Fruit fly (Drosophila melanogaster): ENCODE data around the gene TkR99D.
A peak's percentile ranks its signal among the peaks of the same experiment; 100 is the strongest.

Gene TkR99D

dm6 chr3R:30000286-30000685 lies 31.0 kb upstream of the TkR99D start, which contains the start of gene Tace (continued):
- TF ChIP-seq mirr (GFP tag; optimal IDR thresholded peaks at IDR 0.05) (no peak), nerfin-1 (tag; optimal IDR thresholded peaks at IDR 0.05) (peak; percentile 30), CG7357 (GFP tag; IDR thresholded peaks at IDR 0.05) (no peak), Atf3 (GFP tag; optimal IDR thresholded peaks at IDR 0.05) (no peak), insv (GFP tag; optimal IDR thresholded peaks at IDR 0.05) (peak in 1 of 2 experiments; percentile 96), gfzf (GFP tag; optimal IDR thresholded peaks at IDR 0.05) (peak; percentile 67), CG4424 (GFP tag; optimal IDR thresholded peaks at IDR 0.05) (no peak), CG18764 (GFP tag; optimal IDR thresholded peaks at IDR 0.05) (no peak), TFAM (GFP tag; optimal IDR thresholded peaks at IDR 0.05) (no peak), CG1603 (tag; optimal IDR thresholded peaks at IDR 0.05) (peak; percentile 16), E2f2 (GFP tag; IDR thresholded peaks at IDR 0.05) (peak; percentile 68), NFAT (GFP tag; IDR thresholded peaks at IDR 0.05) (no peak), pzg (GFP tag; optimal IDR thresholded peaks at IDR 0.05) (peak; percentile 44), ara (GFP tag; IDR thresholded peaks at IDR 0.05) (no peak), chinmo (GFP tag; IDR thresholded peaks at IDR 0.05; ENCODE audit: partially characterized antibody) (0 out of 4 replicates have a peak, but pooled peaks have one; percentile 20), MESR4 (GFP tag; optimal IDR thresholded peaks at IDR 0.05) (peak; percentile 39), Dp (GFP tag; optimal IDR thresholded peaks at IDR 0.05) (peak; percentile 66), gce (GFP tag; IDR thresholded peaks at IDR 0.05) (no peak), onecut (GFP tag; IDR thresholded peaks at IDR 0.05) (peak; percentile 100), lov (optimal IDR thresholded peaks at IDR 0.05) (no peak), lov (GFP tag; IDR thresholded peaks at IDR 0.05) (no peak), Chrac-16 (GFP tag; optimal IDR thresholded peaks at IDR 0.05) (no peak), hbn (GFP tag; IDR thresholded peaks at IDR 0.05; ENCODE audit: partially characterized antibody) (no peak), trem (tag; optimal IDR thresholded peaks at IDR 0.05) (peak; percentile 31), CG9797 (GFP tag; optimal IDR thresholded peaks at IDR 0.05) (peak; percentile 15), HLHmδ (GFP tag; optimal IDR thresholded peaks at IDR 0.05) (no peak), seq (GFP tag; IDR thresholded peaks at IDR 0.05) (no peak), zf30C (GFP tag; optimal IDR thresholded peaks at IDR 0.05) (peak; percentile 7), CG15073 (GFP tag; optimal IDR thresholded peaks at IDR 0.05) (no peak), CG12155 (GFP tag; optimal IDR thresholded peaks at IDR 0.05) (no peak), ems (GFP tag; optimal IDR thresholded peaks at IDR 0.05) (no peak), CG4282 (GFP tag; optimal IDR thresholded peaks at IDR 0.05) (no peak), crp (GFP tag; optimal IDR thresholded peaks at IDR 0.05) (peak in 1 of 2 experiments; percentile 36), jing (GFP tag; optimal IDR thresholded peaks at IDR 0.05) (no peak), yki (optimal IDR thresholded peaks at IDR 0.05) (no peak), sisA (GFP tag; IDR thresholded peaks at IDR 0.05) (no peak), CG31388 (GFP tag; optimal IDR thresholded peaks at IDR 0.05) (no peak), CG15696 (tag; optimal IDR thresholded peaks at IDR 0.05) (no peak), CG3281 (GFP tag; optimal IDR thresholded peaks at IDR 0.05) (no peak), Elba2 (GFP tag; optimal IDR thresholded peaks at IDR 0.05) (peak; percentile 85), CG2129 (GFP tag; IDR thresholded peaks at IDR 0.05; ENCODE audit: partially characterized antibody) (no peak)

- TF ChIP-seq CG11696 (GFP tag; IDR thresholded peaks at IDR 0.05), result no peak
- no peak for TF ChIP-seq CG12769 (tag; optimal IDR thresholded peaks at IDR 0.05)
- TF ChIP-seq CG15696 (tag; optimal IDR thresholded peaks at IDR 0.05), result no peak
- no peak for TF ChIP-seq CG12236 (GFP tag; optimal IDR thresholded peaks at IDR 0.05)
- TF ChIP-seq sisA (GFP tag; IDR thresholded peaks at IDR 0.05), result no peak
- TF ChIP-seq salm (tag; optimal IDR thresholded peaks at IDR 0.05), result no peak
Observed at dm6 chr3R:29999495-29999894, 30.2 kb upstream of the TkR99D start, which contains the start of gene CG34298. CG34298 (plus strand) TSS chr3R:29999795.
